Worm (Caenorhabditis elegans): ENCODE measurements around the gene C33A12.4.

C33A12.4 gene

DNA sequence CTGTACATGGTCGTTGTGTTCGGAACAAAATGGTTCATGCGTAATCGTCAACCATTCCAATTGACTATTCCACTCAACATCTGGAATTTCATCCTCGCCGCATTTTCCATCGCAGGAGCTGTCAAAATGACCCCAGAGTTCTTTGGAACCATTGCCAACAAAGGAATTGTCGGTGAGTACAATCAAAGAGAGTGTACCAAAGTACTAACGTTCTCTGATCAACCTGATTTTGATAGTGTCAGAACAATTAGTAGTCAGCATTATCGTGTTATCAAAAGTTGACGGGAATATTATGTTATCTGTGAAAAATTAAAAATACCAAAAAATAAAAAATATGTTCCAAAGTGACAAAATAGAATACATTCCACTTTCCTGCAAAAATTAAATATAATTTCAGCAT is 16.6 kb upstream of the C33A12.4 start:
- TF ChIP-seq fos-1 (tag; optimal IDR thresholded peaks at IDR 0.05) (peak; percentile 5), nhr-25 (tag; optimal IDR thresholded peaks at IDR 0.05) (no peak), ztf-1 (GFP tag; conservative IDR thresholded peaks at IDR 0.05) (no peak)

- TF ChIP-seq lin-13 (GFP tag; optimal IDR thresholded peaks at IDR 0.05) (peak; percentile 28), nhr-25 (tag; optimal IDR thresholded peaks at IDR 0.05) (peak; percentile 34), blmp-1 (tag; optimal IDR thresholded peaks at IDR 0.05; ENCODE audit: insufficient read depth) (peak; percentile 82), nhr-6 (tag; optimal IDR thresholded peaks at IDR 0.05) (peak; percentile 12), unc-62 (GFP tag; optimal IDR thresholded peaks at IDR 0.05) (no peak), elt-1 (tag; optimal IDR thresholded peaks at IDR 0.05) (no peak), F13H6.1 (tag; optimal IDR thresholded peaks at IDR 0.05) (peak; percentile 42), sma-9 (GFP tag; optimal IDR thresholded peaks at IDR 0.05) (peak; percentile 69), sma-9 (tag; optimal IDR thresholded peaks at IDR 0.05) (no peak), gmeb-1 (tag; optimal IDR thresholded peaks at IDR 0.05) (peak; percentile 57), aly-2 (tag; optimal IDR thresholded peaks at IDR 0.05) (no peak), crh-2 (tag; optimal IDR thresholded peaks at IDR 0.05) (peak; percentile 64), skn-1 (tag; optimal IDR thresholded peaks at IDR 0.05) (no peak), Y55F3AM.14 (GFP tag; optimal IDR thresholded peaks at IDR 0.05) (no peak), fos-1 (tag; optimal IDR thresholded peaks at IDR 0.05) (peak; percentile 80), sma-3 (GFP tag; optimal IDR thresholded peaks at IDR 0.05) (peak; percentile 61), lsy-2 (tag; optimal IDR thresholded peaks at IDR 0.05) (peak in 1 of 2 experiments; percentile 16), nhr-129 (tag; optimal IDR thresholded peaks at IDR 0.05) (peak; percentile 30), ztf-11 (tag; optimal IDR thresholded peaks at IDR 0.05) (no peak), egl-27 (tag; optimal IDR thresholded peaks at IDR 0.05) (peak; percentile 27)
These were observed 15.5 kb upstream of the C33A12.4 start, which contains the start of gene elo-1 for ce11 chrIV:9525682-9526416. elo-1 (plus strand) TSS chrIV:9526366.

- TF ChIP-seq alr-1 (tag; optimal IDR thresholded peaks at IDR 0.05) (no peak), mbf-1 (tag; optimal IDR thresholded peaks at IDR 0.05) (no peak), ceh-82 (tag; optimal IDR thresholded peaks at IDR 0.05) (no peak), sma-3 (GFP tag; optimal IDR thresholded peaks at IDR 0.05) (peak; percentile 28), unc-55 (GFP tag; optimal IDR thresholded peaks at IDR 0.05) (peak; percentile 33), ztf-4 (tag; optimal IDR thresholded peaks at IDR 0.05) (no peak), elt-1 (tag; optimal IDR thresholded peaks at IDR 0.05) (no peak), fos-1 (tag; optimal IDR thresholded peaks at IDR 0.05) (peak; percentile 6), ZK546.5 (tag; optimal IDR thresholded peaks at IDR 0.05) (no peak), ztf-11 (tag; optimal IDR thresholded peaks at IDR 0.05) (no peak), nhr-77 (tag; optimal IDR thresholded peaks at IDR 0.05) (no peak), blmp-1 (tag; optimal IDR thresholded peaks at IDR 0.05; ENCODE audit: insufficient read depth) (no peak), nhr-23 (tag; optimal IDR thresholded peaks at IDR 0.05) (no peak), unc-39 (tag; optimal IDR thresholded peaks at IDR 0.05) (no peak), nhr-25 (tag; optimal IDR thresholded peaks at IDR 0.05) (peak; percentile 21), C34F6.9 (tag; optimal IDR thresholded peaks at IDR 0.05) (peak; percentile 39), sem-4 (tag; optimal IDR thresholded peaks at IDR 0.05) (no peak), peb-1 (tag; optimal IDR thresholded peaks at IDR 0.05) (no peak), nhr-12 (tag; optimal IDR thresholded peaks at IDR 0.05) (no peak), Y55F3AM.14 (GFP tag; optimal IDR thresholded peaks at IDR 0.05) (no peak), sma-9 (GFP tag; optimal IDR thresholded peaks at IDR 0.05) (peak; percentile 12), sma-9 (tag; optimal IDR thresholded peaks at IDR 0.05) (no peak), gmeb-1 (tag; optimal IDR thresholded peaks at IDR 0.05) (peak; percentile 87), dmd-4 (tag; optimal IDR thresholded peaks at IDR 0.05) (no peak), zag-1 (tag; optimal IDR thresholded peaks at IDR 0.05) (no peak), nhr-11 (tag; optimal IDR thresholded peaks at IDR 0.05) (no peak), aly-2 (tag; optimal IDR thresholded peaks at IDR 0.05) (no peak), mdl-1 (tag; optimal IDR thresholded peaks at IDR 0.05) (no peak), crh-2 (tag; optimal IDR thresholded peaks at IDR 0.05) (peak; percentile 36), ceh-16 (tag; optimal IDR thresholded peaks at IDR 0.05) (no peak), lin-11 (tag; optimal IDR thresholded peaks at IDR 0.05) (no peak), nhr-6 (tag; optimal IDR thresholded peaks at IDR 0.05) (no peak), nhr-21 (tag; optimal IDR thresholded peaks at IDR 0.05) (no peak), ztf-1 (GFP tag; conservative IDR thresholded peaks at IDR 0.05) (no peak), lin-13 (GFP tag; optimal IDR thresholded peaks at IDR 0.05) (peak; percentile 27), lsy-2 (tag; optimal IDR thresholded peaks at IDR 0.05) (peak in 1 of 2 experiments; percentile 70), F13H6.1 (tag; optimal IDR thresholded peaks at IDR 0.05) (no peak), nhr-237 (tag; optimal IDR thresholded peaks at IDR 0.05) (no peak), elt-3 (tag; optimal IDR thresholded peaks at IDR 0.05) (no peak), nhr-10 (tag; optimal IDR thresholded peaks at IDR 0.05) (no peak), snpc-4 (tag; optimal IDR thresholded peaks at IDR 0.05) (peak; percentile 68)
These were observed 14.6 kb upstream of the C33A12.4 start, which contains the start of gene ndua-5 for ce11 chrIV:9524849-9525460. ndua-5 (minus strand) TSS chrIV:9524899.
